Worm (Caenorhabditis elegans) whole organism, L1 larva: ENCODE measurements around the gene ZK669.5.

Source experiments
- nhr-47 ChIP-seq: sonication (generic microtip); optimal IDR thresholded peaks from 2 replicates; lab custom pipeline; 2016; ENCODE audit warnings: mild to moderate bottlenecking, missing genetic modification characterization, moderate library complexity, missing compliant biosample characterization
- rnt-1 ChIP-seq: sonication (generic microtip); optimal IDR thresholded peaks from 2 replicates; lab custom pipeline; 2016; ENCODE audit warnings: mild to moderate bottlenecking, missing genetic modification characterization, moderate library complexity, missing compliant biosample characterization
- unc-62 ChIP-seq: fragments of 150-350 bp; optimal IDR thresholded peaks from 2 replicates; lab custom pipeline; 2014; ENCODE audit warnings: missing biosample characterization, missing genetic modification reagents, missing genetic modification characterization
- zag-1 ChIP-seq: fragments of 150-350 bp; optimal IDR thresholded peaks from 2 replicates; lab custom pipeline; 2014; ENCODE audit warnings: missing biosample characterization, missing genetic modification characterization

ce11 chrII:7930671-7931070 lies 16.0 kb downstream of the ZK669.5 start:
- TF ChIP-seq zag-1 (tag; lab: Kevin White, UChicago), result no peak
- TF ChIP-seq rnt-1, result no peak
- no peak for TF ChIP-seq nhr-47
- no peak for TF ChIP-seq unc-62 (GFP tag; lab: Kevin White, UChicago)
